Fruit fly (Drosophila melanogaster): ENCODE results near the gene CG6834.

DNA sequence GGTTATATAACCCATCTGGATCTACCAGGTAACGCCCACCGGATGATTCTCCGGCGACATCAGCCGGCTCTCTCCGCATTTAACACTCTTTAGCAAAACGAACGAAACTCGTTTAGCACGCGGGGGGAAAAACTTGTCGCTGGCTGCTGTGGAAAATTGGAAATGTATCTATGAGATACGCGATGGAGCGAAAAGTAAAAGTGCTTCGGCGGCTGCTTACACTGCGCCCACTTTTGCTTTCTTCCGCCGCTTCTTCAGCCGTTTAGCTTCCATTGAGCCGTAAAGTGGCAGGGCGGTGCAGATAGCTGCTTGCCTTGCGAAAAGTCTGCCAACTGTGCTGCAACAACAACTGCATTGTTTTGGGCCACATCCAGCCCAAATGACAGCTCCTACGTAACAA is 26.7 kb downstream of the CG6834 start:
- TF ChIP-seq CTCF (optimal IDR thresholded peaks at IDR 0.05) (no peak), CG8478 (optimal IDR thresholded peaks at IDR 0.05) (no peak)

Data from S2 (cell line).